Fruit fly (Drosophila melanogaster) Kc167 (cell line): ENCODE data around the gene CG11714.

ENCODE experiments used
- Sin3A ChIP-seq: fragments of >200 bp; optimal IDR thresholded peaks from 2 replicates; lab custom pipeline; 2018; ENCODE audit warnings: missing external identifiers
- insv ChIP-seq: fragments of >200 bp; optimal IDR thresholded peaks from 3 replicates; lab custom pipeline; 2018; ENCODE audit warnings: missing external identifiers
- psq ChIP-seq: fragments of >200 bp; optimal IDR thresholded peaks from 2 replicates; lab custom pipeline; 2017; ENCODE audit warnings: missing external identifiers

DNA sequence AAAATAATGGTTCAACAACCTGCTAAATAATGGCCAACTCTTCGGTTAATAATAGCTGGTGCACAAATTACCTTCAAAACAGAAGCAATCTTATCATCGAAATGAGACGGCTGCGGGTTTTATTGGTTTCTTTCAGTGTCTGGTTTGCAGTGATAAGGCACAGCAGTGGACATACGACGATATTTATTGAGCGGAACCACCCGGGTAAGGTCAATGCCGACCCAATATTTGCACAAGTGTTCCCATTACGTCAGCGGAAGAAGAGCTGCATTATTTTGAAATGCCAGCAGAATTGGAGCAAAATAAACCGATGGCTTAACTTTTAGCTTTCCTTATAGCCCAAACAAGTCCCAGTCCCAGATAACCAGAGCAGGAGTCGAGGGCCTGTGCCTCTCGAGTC lies 3.3 kb upstream of the CG11714 start:
- TF ChIP-seq insv (lab: Kevin White, UChicago) (no peak), Sin3A (lab: Kevin White, UChicago) (no peak), psq (no peak)
